Worm (Caenorhabditis elegans) whole organism, young adult: ENCODE data around the gene Y48D7A.1.
A peak's percentile ranks its signal among the peaks of the same experiment; 100 is the strongest.

Experiments
- C06A6.2 ChIP-seq: fragments of 200-800 bp; sonication (Bioruptor generic); conservative IDR thresholded peaks from 2 replicates; pipeline ENCODE4 v1.3.6; 2022; ENCODE audit warnings: missing genetic modification characterization, missing compliant biosample characterization
- D2030.7 ChIP-seq: fragments of 200-800 bp; sonication (Bioruptor generic); IDR thresholded peaks from 2 replicates; pipeline ENCODE4 v1.3.6; 2022; ENCODE audit warnings: missing genetic modification reagents, missing genetic modification characterization, missing compliant biosample characterization
- F22D6.2 ChIP-seq: sonication (generic microtip); optimal IDR thresholded peaks from 2 replicates; lab custom pipeline; 2016; ENCODE audit warnings: mild to moderate bottlenecking, missing genetic modification characterization, missing compliant biosample characterization
- F33H1.4 ChIP-seq: fragments of 200-800 bp; sonication (Bioruptor generic); IDR thresholded peaks from 2 replicates; pipeline ENCODE4 v1.3.6; 2022; ENCODE audit warnings: missing genetic modification reagents, missing genetic modification characterization, missing compliant biosample characterization
- F37B4.10 ChIP-seq: fragments of 200-800 bp; sonication (Bioruptor generic); IDR thresholded peaks from 2 replicates; pipeline ENCODE4 v1.3.6; 2022; ENCODE audit warnings: missing genetic modification characterization, missing compliant biosample characterization
- F55B11.4 ChIP-seq: sonication (generic microtip); optimal IDR thresholded peaks from 2 replicates; lab custom pipeline; 2016; ENCODE audit warnings: missing compliant biosample characterization, missing genetic modification characterization, borderline replicate concordance; ENCODE audit not compliant: insufficient read depth
- T26A5.8 ChIP-seq: sonication (generic microtip); optimal IDR thresholded peaks from 2 replicates; lab custom pipeline; 2016; ENCODE audit warnings: missing genetic modification characterization, missing compliant biosample characterization
- Y53F4B.3 ChIP-seq: fragments of 200-800 bp; sonication (Bioruptor generic); IDR thresholded peaks from 2 replicates; pipeline ENCODE4 v1.3.6; 2022; ENCODE audit warnings: missing genetic modification reagents, missing genetic modification characterization, missing compliant biosample characterization
- Y53G8AR.9 ChIP-seq: fragments of 200-800 bp; sonication (Bioruptor generic); conservative IDR thresholded peaks from 2 replicates; pipeline ENCODE4 v1.3.6; 2022; ENCODE audit warnings: missing genetic modification reagents, missing genetic modification characterization, missing compliant biosample characterization
- Y56A3A.18 ChIP-seq: fragments of 200-800 bp; sonication (Bioruptor generic); IDR thresholded peaks from 2 replicates; pipeline ENCODE4 v1.3.6; 2022; ENCODE audit warnings: missing genetic modification reagents, missing genetic modification characterization, missing compliant biosample characterization
- Y79H2A.3 ChIP-seq: fragments of 200-800 bp; sonication (Bioruptor generic); conservative IDR thresholded peaks from 2 replicates; pipeline ENCODE4 v1.3.6; 2022; ENCODE audit warnings: missing genetic modification reagents, missing genetic modification characterization, missing compliant biosample characterization
- ZK185.1 ChIP-seq: sonication (generic microtip); optimal IDR thresholded peaks from 2 replicates; lab custom pipeline; 2016; ENCODE audit warnings: mild to moderate bottlenecking, missing genetic modification characterization, missing compliant biosample characterization; ENCODE audit not compliant: poor library complexity, severe bottlenecking
- cebp-1 ChIP-seq, 2 experiments: fragments of 200-800 bp in 1 of 2; sonication (Bioruptor generic) in 1 of 2; sonication (generic microtip) in 1 of 2; IDR thresholded peaks in 1 of 2; optimal IDR thresholded peaks in 1 of 2; 2 replicates each; pipeline versions ENCODE4 v1.3.6 to Lab custom; 2017 to 2022; ENCODE audit warnings: missing compliant biosample characterization in 2 of 2, missing genetic modification characterization in 2 of 2, mild to moderate bottlenecking in 1 of 2, missing genetic modification reagents in 1 of 2, moderate library complexity in 1 of 2
- ceh-100 ChIP-seq: fragments of 200-800 bp; sonication (Bioruptor generic); IDR thresholded peaks from 2 replicates; pipeline ENCODE4 v1.3.6; 2022; ENCODE audit warnings: missing genetic modification reagents, missing genetic modification characterization, missing compliant biosample characterization
- ceh-58 ChIP-seq: fragments of 200-800 bp; sonication (Bioruptor generic); IDR thresholded peaks from 2 replicates; pipeline ENCODE4 v1.3.6; 2022; ENCODE audit warnings: missing genetic modification characterization, missing compliant biosample characterization
- dpff-1 ChIP-seq: sonication (generic microtip); optimal IDR thresholded peaks from 2 replicates; lab custom pipeline; 2017; ENCODE audit warnings: mild to moderate bottlenecking, missing genetic modification characterization, missing compliant biosample characterization
- dpl-1 ChIP-seq: fragments of 150-350 bp; optimal IDR thresholded peaks from 2 replicates; lab custom pipeline; 2014; ENCODE audit warnings: missing biosample characterization, missing genetic modification reagents, missing genetic modification characterization
- egl-18 ChIP-seq: fragments of 200-800 bp; sonication (Bioruptor generic); IDR thresholded peaks from 2 replicates; pipeline ENCODE4 v1.3.6; 2022; ENCODE audit warnings: missing genetic modification reagents, missing genetic modification characterization, missing compliant biosample characterization
- egrh-3 ChIP-seq: fragments of 200-800 bp; sonication (Bioruptor generic); IDR thresholded peaks from 2 replicates; pipeline ENCODE4 v1.3.6; 2022; ENCODE audit warnings: missing genetic modification reagents, missing genetic modification characterization, missing compliant biosample characterization
- ets-4 ChIP-seq: fragments of 200-800 bp; sonication (Bioruptor generic); optimal IDR thresholded peaks from 2 replicates; lab custom pipeline; 2018; ENCODE audit warnings: mild to moderate bottlenecking, missing genetic modification characterization, missing compliant biosample characterization
- fkh-3 ChIP-seq: sonication (generic microtip); optimal IDR thresholded peaks from 2 replicates; lab custom pipeline; 2016; ENCODE audit warnings: mild to moderate bottlenecking, missing genetic modification characterization, missing compliant biosample characterization
- hlh-26 ChIP-seq: fragments of 200-800 bp; sonication (Bioruptor generic); conservative IDR thresholded peaks from 2 replicates; pipeline ENCODE4 v1.3.6; 2022; ENCODE audit warnings: missing genetic modification reagents, missing genetic modification characterization, missing compliant biosample characterization
- let-607 ChIP-seq, 2 experiments: fragments of 200-800 bp in 1 of 2; sonication (Bioruptor generic) in 1 of 2; sonication (generic microtip) in 1 of 2; optimal IDR thresholded peaks; 2 replicates each; lab custom pipeline; 2016 to 2018; ENCODE audit warnings: mild to moderate bottlenecking in 2 of 2, missing compliant biosample characterization in 2 of 2, missing genetic modification characterization in 2 of 2, moderate library complexity in 2 of 2, missing genotype in 1 of 2
- lin-26 ChIP-seq: fragments of 200-800 bp; sonication (Bioruptor generic); IDR thresholded peaks from 2 replicates; pipeline ENCODE4 v1.3.6; 2022; ENCODE audit warnings: missing genetic modification reagents, missing genetic modification characterization, missing compliant biosample characterization
- lin-35 ChIP-seq, 3 experiments: fragments of 150-350 bp in 2 of 3; sonication (generic microtip) in 1 of 3; optimal IDR thresholded peaks; 2 replicates each; lab custom pipeline; 2014 to 2018; ENCODE audit warnings: missing biosample characterization in 3 of 3, missing genetic modification characterization in 3 of 3, missing genetic modification reagents in 3 of 3
- lin-40 ChIP-seq: sonication (generic microtip); optimal IDR thresholded peaks from 2 replicates; lab custom pipeline; 2016; ENCODE audit warnings: missing genetic modification characterization, mild to moderate bottlenecking, missing compliant biosample characterization, missing genotype, missing genetic modification reagents
- madf-3 ChIP-seq: fragments of 200-800 bp; sonication (Bioruptor generic); IDR thresholded peaks from 2 replicates; pipeline ENCODE4 v1.3.6; 2022; ENCODE audit warnings: missing genetic modification reagents, missing genetic modification characterization, missing compliant biosample characterization
- madf-8 ChIP-seq: fragments of 200-800 bp; sonication (Bioruptor generic); conservative IDR thresholded peaks from 2 replicates; pipeline ENCODE4 v1.3.6; 2022; ENCODE audit warnings: missing genetic modification reagents, missing genetic modification characterization, missing compliant biosample characterization
- mes-4 ChIP-seq: sonication (generic microtip); optimal IDR thresholded peaks from 2 replicates; lab custom pipeline; 2016; ENCODE audit warnings: missing genotype, missing genetic modification characterization, missing compliant biosample characterization
- mxl-1 ChIP-seq: sonication (generic microtip); optimal IDR thresholded peaks from 2 replicates; lab custom pipeline; 2016; ENCODE audit warnings: missing genetic modification characterization, missing compliant biosample characterization
- pbrm-1 ChIP-seq: fragments of 200-800 bp; sonication (Bioruptor generic); IDR thresholded peaks from 2 replicates; pipeline ENCODE4 v1.3.6; 2022; ENCODE audit warnings: missing genetic modification reagents, missing genetic modification characterization, missing compliant biosample characterization
- pha-4 ChIP-seq: fragments of 150-350 bp; sonication (generic microtip); optimal IDR thresholded peaks from 2 replicates; lab custom pipeline; 2014; ENCODE audit warnings: missing biosample characterization, missing genetic modification reagents, missing genetic modification characterization
- rec-8 ChIP-seq, 2 experiments: sonication (generic microtip); optimal IDR thresholded peaks; 2 replicates each; lab custom pipeline; 2016; ENCODE audit warnings: mild to moderate bottlenecking in 2 of 2, missing genetic modification characterization in 2 of 2, missing genetic modification reagents in 2 of 2, missing genotype in 2 of 2, missing biosample characterization in 1 of 2, missing compliant biosample characterization in 1 of 2, moderate library complexity in 1 of 2
- rpc-1 ChIP-seq, 2 experiments: fragments of 150-350 bp in 1 of 2; sonication (generic microtip) in 1 of 2; optimal IDR thresholded peaks; 2 replicates each; lab custom pipeline; 2014 to 2018; ENCODE audit warnings: missing biosample characterization in 1 of 2, missing genetic modification characterization in 1 of 2, missing genetic modification reagents in 1 of 2, missing genotype in 1 of 2
- snpc-1.3 ChIP-seq: sonication (generic microtip); optimal IDR thresholded peaks from 2 replicates; lab custom pipeline; 2017; ENCODE audit warnings: missing genetic modification characterization, mild to moderate bottlenecking, missing compliant biosample characterization, antibody characterized with exemption, moderate library complexity, missing genotype, missing genetic modification reagents; ENCODE audit not compliant: insufficient read depth
- unc-130 ChIP-seq: sonication (generic microtip); optimal IDR thresholded peaks from 2 replicates; lab custom pipeline; 2016; ENCODE audit warnings: missing genetic modification reagents, missing genetic modification characterization, missing compliant biosample characterization
- unc-62 ChIP-seq: fragments of 150-350 bp; optimal IDR thresholded peaks from 2 replicates; lab custom pipeline; 2014; ENCODE audit warnings: missing biosample characterization, missing genetic modification reagents, missing genetic modification characterization
- ztf-18 ChIP-seq: sonication (generic microtip); optimal IDR thresholded peaks from 2 replicates; lab custom pipeline; 2016; ENCODE audit warnings: missing genotype, mild to moderate bottlenecking, missing genetic modification characterization, missing compliant biosample characterization
- ztf-3 ChIP-seq: fragments of 200-800 bp; sonication (Bioruptor generic); optimal IDR thresholded peaks from 2 replicates; lab custom pipeline; 2018; ENCODE audit warnings: mild to moderate bottlenecking, missing genetic modification characterization, missing compliant biosample characterization
- ztf-6 ChIP-seq: fragments of 200-800 bp; sonication (Bioruptor generic); IDR thresholded peaks from 2 replicates; pipeline ENCODE4 v1.3.6; 2022; ENCODE audit warnings: missing genetic modification reagents, missing genetic modification characterization, missing compliant biosample characterization

The Y48D7A.1 gene

ce11 chrX:3022330-3023088 is 13.2 kb downstream of the Y48D7A.1 start:
- TF ChIP-seq cebp-1 (GFP tag; IDR thresholded peaks at IDR 0.05; lab: Robert Waterston, UW) (peak; percentile 56; the same call in 1 of the 2 replicates), cebp-1 (tag; optimal IDR thresholded peaks at IDR 0.05; lab: Kevin White, UChicago) (peak; percentile 89), Y53F4B.3 (no peak)

DNA sequence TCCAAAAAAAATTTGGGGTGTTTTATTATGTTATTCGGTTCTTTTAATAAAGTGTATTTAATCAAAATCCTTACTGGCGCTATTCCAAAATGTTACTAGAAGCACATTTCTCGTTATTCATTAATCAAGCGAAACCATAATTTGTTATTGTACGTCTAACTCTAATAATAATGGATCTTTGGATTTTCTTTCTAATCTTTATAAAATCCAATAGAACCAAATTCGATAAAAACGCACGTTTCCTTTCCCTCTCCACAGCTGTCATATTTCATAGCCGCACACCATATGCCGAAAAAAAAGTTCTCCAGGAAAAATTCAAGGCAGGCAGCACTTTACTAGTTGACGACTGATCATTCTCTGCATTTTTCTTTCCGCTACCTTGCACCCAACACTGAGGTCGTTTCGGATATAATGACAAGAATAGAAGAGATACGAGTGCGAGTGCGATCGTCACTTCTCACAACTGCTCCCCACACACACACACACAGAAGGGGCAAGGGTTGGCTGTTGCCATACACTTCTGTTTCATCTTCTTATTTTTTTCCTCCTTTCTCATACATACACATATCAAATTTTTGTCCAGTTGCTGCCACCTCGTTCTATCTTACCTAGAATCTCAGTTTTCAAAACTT is 14.4 kb downstream of the Y48D7A.1 start:
- TF ChIP-seq pbrm-1 = no peak
- TF ChIP-seq Y53G8AR.9 (GFP tag; lab: Robert Waterston, UW) = no peak
- no peak for TF ChIP-seq F33H1.4 (GFP tag; lab: Robert Waterston, UW)
- no peak for TF ChIP-seq let-607 (tag; optimal IDR thresholded peaks at IDR 0.05; lab: Kevin White, UChicago)
- no peak for TF ChIP-seq madf-8 (GFP tag; lab: Robert Waterston, UW)
- TF ChIP-seq ztf-6 (GFP tag; lab: Robert Waterston, UW) = no peak
- TF ChIP-seq Y79H2A.3 (GFP tag; lab: Robert Waterston, UW) = no peak
- no peak for TF ChIP-seq egl-18 (GFP tag; lab: Robert Waterston, UW)
- TF ChIP-seq unc-130 = no peak
- no peak for TF ChIP-seq mxl-1 (tag; lab: Kevin White, UChicago)
- TF ChIP-seq madf-3 (GFP tag; lab: Robert Waterston, UW) = no peak

DNA sequence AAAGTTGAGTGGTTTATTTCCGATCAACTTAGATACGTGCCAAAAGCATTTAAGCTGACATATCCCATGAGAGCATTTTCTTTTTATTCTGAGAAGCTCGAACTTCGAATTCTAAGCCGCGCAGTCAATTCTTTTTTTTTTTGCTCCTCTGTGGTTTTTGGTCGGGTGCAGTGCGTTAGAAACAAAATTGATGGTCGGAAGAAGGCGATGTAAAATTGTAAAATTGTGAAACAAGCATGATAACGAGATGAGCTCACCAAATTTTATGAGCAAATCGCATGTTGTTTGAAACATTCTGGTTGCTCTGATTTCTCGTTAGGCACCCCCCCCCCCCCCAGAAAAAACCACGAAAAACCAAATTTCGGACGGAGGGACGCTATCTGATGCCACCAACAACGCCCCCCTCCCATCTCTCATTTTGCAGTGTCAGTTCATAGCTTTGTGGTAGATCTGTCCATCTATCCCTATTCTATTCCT is 15.4 kb downstream of the Y48D7A.1 start, which contains the start of gene aqp-7:
aqp-7 (plus strand) TSS at position 427 of the 477 bp plus-strand sequence.
- TF ChIP-seq C06A6.2 (GFP tag; lab: Robert Waterston, UW) = no peak
- no peak for TF ChIP-seq F22D6.2
- TF ChIP-seq Y56A3A.18 = no peak
- TF ChIP-seq rec-8 (tag; optimal IDR thresholded peaks at IDR 0.05; lab: Kevin White, UChicago) = no peak
- TF ChIP-seq pbrm-1 = no peak
- TF ChIP-seq ceh-100 (GFP tag; lab: Robert Waterston, UW) = no peak
- no peak for TF ChIP-seq pha-4
- no peak for TF ChIP-seq ceh-58 (GFP tag; lab: Robert Waterston, UW)
- no peak for TF ChIP-seq fkh-3 (tag; lab: Kevin White, UChicago)
- no peak for TF ChIP-seq ztf-3 (GFP tag; lab: Kevin White, UChicago)
- TF ChIP-seq rpc-1 (optimal IDR thresholded peaks at IDR 0.05; lab: Kevin White, UChicago) = no peak
- no peak for TF ChIP-seq rpc-1 (tag; optimal IDR thresholded peaks at IDR 0.05; lab: Kevin White, UChicago)
- no peak for TF ChIP-seq mes-4 (tag; lab: Kevin White, UChicago)
- no peak for TF ChIP-seq snpc-1.3 (tag; lab: Kevin White, UChicago)
- no peak for TF ChIP-seq lin-26

DNA sequence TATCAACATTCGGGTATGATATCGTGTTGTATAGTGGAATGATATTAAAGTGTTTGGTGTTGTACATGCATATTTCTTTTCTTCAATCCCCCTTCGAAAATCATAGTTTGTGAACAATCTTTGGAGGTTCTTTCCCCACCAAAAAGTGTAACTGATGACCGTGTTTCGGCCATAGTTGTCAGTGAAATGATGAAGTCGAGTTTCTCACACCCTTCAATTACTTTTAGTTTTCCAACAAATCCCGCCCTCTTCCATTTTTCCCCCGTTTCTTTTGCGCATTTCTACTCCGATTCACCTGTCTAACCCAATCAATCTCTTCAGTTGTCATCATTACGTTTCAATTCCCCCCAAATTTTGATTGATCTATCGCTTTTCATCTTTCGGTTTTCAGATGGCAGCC is 15.9 kb downstream of the Y48D7A.1 start:
- TF ChIP-seq F55B11.4 = no peak
- no peak for TF ChIP-seq D2030.7
- TF ChIP-seq lin-26 = no peak
- no peak for TF ChIP-seq T26A5.8 (tag; lab: Kevin White, UChicago)
- TF ChIP-seq dpff-1 = no peak
- TF ChIP-seq lin-35 (GFP tag; optimal IDR thresholded peaks at IDR 0.05; lab: Kevin White, UChicago) = no peak
- no peak for TF ChIP-seq ets-4
- no peak for TF ChIP-seq ztf-18 (tag; lab: Kevin White, UChicago)
- TF ChIP-seq Y79H2A.3 (GFP tag; lab: Robert Waterston, UW) = no peak
- TF ChIP-seq F22D6.2 = no peak
- no peak for TF ChIP-seq lin-40 (tag; lab: Kevin White, UChicago)
- no peak for TF ChIP-seq F37B4.10 (GFP tag; lab: Robert Waterston, UW)
- no peak for TF ChIP-seq hlh-26 (GFP tag; lab: Robert Waterston, UW)
- no peak for TF ChIP-seq egrh-3
- no peak for TF ChIP-seq unc-62
- no peak for TF ChIP-seq dpl-1
- TF ChIP-seq ZK185.1 = no peak
